Worm (Caenorhabditis elegans) whole organism, L4 larva: ENCODE measurements around the gene Y25C1A.14.

ENCODE experiments used
- aly-2 ChIP-seq: sonication (generic microtip); optimal IDR thresholded peaks from 2 replicates; lab custom pipeline; 2018; ENCODE audit warnings: missing biosample characterization, missing genetic modification characterization
- dve-1 ChIP-seq: sonication (generic microtip); optimal IDR thresholded peaks from 2 replicates; lab custom pipeline; 2017; ENCODE audit warnings: antibody characterized with exemption, mild to moderate bottlenecking, missing genetic modification characterization, missing compliant biosample characterization; ENCODE audit not compliant: insufficient read depth
- jun-1 ChIP-seq: fragments of 150-350 bp; optimal IDR thresholded peaks from 2 replicates; lab custom pipeline; 2014; ENCODE audit warnings: missing biosample characterization, missing genetic modification reagents, missing genetic modification characterization
- lim-7 ChIP-seq: fragments of 200-800 bp; sonication (Bioruptor generic); IDR thresholded peaks from 2 replicates; pipeline ENCODE4 v1.3.6; 2022; ENCODE audit warnings: missing genetic modification characterization, missing compliant biosample characterization
- mes-2 ChIP-seq: sonication (generic microtip); optimal IDR thresholded peaks from 2 replicates; lab custom pipeline; 2016; ENCODE audit warnings: missing genotype, mild to moderate bottlenecking, missing genetic modification characterization, missing compliant biosample characterization; ENCODE audit not compliant: poor library complexity, severe bottlenecking
- nhr-11 ChIP-seq: fragments of 150-350 bp; optimal IDR thresholded peaks from 2 replicates; lab custom pipeline; 2014; ENCODE audit warnings: missing biosample characterization, missing genetic modification characterization
- nhr-237 ChIP-seq: sonication (generic microtip); optimal IDR thresholded peaks from 2 replicates; lab custom pipeline; 2017; ENCODE audit warnings: missing biosample characterization, missing genetic modification characterization
- unc-62 ChIP-seq, 3 experiments: fragments of 150-350 bp in 1 of 3; sonication (generic microtip); optimal IDR thresholded peaks in 2 of 3; peaks in 1 of 3; 1 replicate in 1 of 3; 2 replicates in 2 of 3; lab custom pipeline; 2014 to 2017; ENCODE audit warnings: missing biosample characterization in 3 of 3, missing genetic modification characterization in 3 of 3, missing genetic modification reagents in 3 of 3, missing genotype in 1 of 3

- no peak for TF ChIP-seq mes-2 (tag; lab: Kevin White, UChicago)
- no peak for TF ChIP-seq nhr-11
- no peak for TF ChIP-seq nhr-237
- no peak for TF ChIP-seq dve-1
- no peak for TF ChIP-seq aly-2 (tag; lab: Kevin White, UChicago)
- no peak for TF ChIP-seq unc-62 (GFP tag; optimal IDR thresholded peaks at IDR 0.05 in 1 of 2; lab: Kevin White, UChicago)
- TF ChIP-seq unc-62 (tag; optimal IDR thresholded peaks at IDR 0.05; lab: Kevin White, UChicago), result no peak
- TF ChIP-seq jun-1 (tag; lab: Kevin White, UChicago), result no peak
- TF ChIP-seq lim-7 (GFP tag; lab: Robert Waterston, UW), result no peak
These were observed 40.4 kb downstream of the Y25C1A.14 start, which contains the start of gene lin-8 for ce11 chrII:3056266-3056872.
